Fruit fly (Drosophila melanogaster) whole organism, embryonic: ENCODE data around the gene Cad99C.

Source experiments
- B-H1 ChIP-seq: fragments of 200-800 bp; sonication (Bioruptor generic); IDR thresholded peaks from 3 replicates; pipeline ENCODE4 v1.3.6; 2022; ENCODE audit warnings: missing biosample characterization, missing genetic modification characterization
- Bgb ChIP-seq: fragments of 200-800 bp; sonication (Bioruptor generic); IDR thresholded peaks from 2 replicates; pipeline ENCODE4 v1.3.6; 2022; ENCODE audit warnings: missing biosample characterization, missing genetic modification characterization; ENCODE audit not compliant: partially characterized antibody
- CG10147 ChIP-seq: fragments of 200-800 bp; sonication (Bioruptor generic); optimal IDR thresholded peaks from 2 replicates; lab custom pipeline; 2019; ENCODE audit warnings: missing biosample characterization, mild to moderate bottlenecking, missing genetic modification characterization, moderate library complexity
- CG10321 ChIP-seq: fragments of 200-800 bp; sonication (Bioruptor generic); IDR thresholded peaks from 2 replicates; pipeline ENCODE4 v1.3.6; 2022; ENCODE audit warnings: missing biosample characterization, missing genetic modification characterization
- CG11085 ChIP-seq: fragments of 200-800 bp; sonication (Bioruptor generic); IDR thresholded peaks from 2 replicates; pipeline ENCODE4 v1.3.6; 2022; ENCODE audit warnings: missing biosample characterization, missing genetic modification characterization
- CG12659 ChIP-seq: fragments of 200-800 bp; sonication (Bioruptor generic); optimal IDR thresholded peaks from 3 replicates; lab custom pipeline; 2017; ENCODE audit warnings: mild to moderate bottlenecking, missing biosample characterization, missing genetic modification reagents, missing genetic modification characterization
- CG14050 ChIP-seq: fragments of 200-800 bp; sonication (Bioruptor generic); IDR thresholded peaks from 3 replicates; pipeline ENCODE4 v1.3.6; 2022; ENCODE audit warnings: missing biosample characterization, missing genetic modification characterization
- CG1603 ChIP-seq: fragments of 200-800 bp; sonication (Bioruptor generic); optimal IDR thresholded peaks from 2 replicates; lab custom pipeline; 2019; ENCODE audit warnings: missing biosample characterization, mild to moderate bottlenecking, missing genetic modification characterization, moderate library complexity
- CG16815 ChIP-seq: fragments of 200-800 bp; sonication (Bioruptor generic); optimal IDR thresholded peaks from 3 replicates; lab custom pipeline; 2017; ENCODE audit warnings: missing biosample characterization, mild to moderate bottlenecking, missing genetic modification characterization
- CG17385 ChIP-seq: fragments of 200-800 bp; sonication (Bioruptor generic); optimal IDR thresholded peaks from 3 replicates; lab custom pipeline; 2018; ENCODE audit warnings: missing biosample characterization, mild to moderate bottlenecking, missing genetic modification characterization
- CG2116 ChIP-seq: fragments of 200-800 bp; sonication (Bioruptor generic); optimal IDR thresholded peaks from 3 replicates; lab custom pipeline; 2018; ENCODE audit warnings: missing biosample characterization, mild to moderate bottlenecking, missing genetic modification characterization
- CG30403 ChIP-seq: fragments of 200-800 bp; sonication (Bioruptor generic); optimal IDR thresholded peaks from 3 replicates; lab custom pipeline; 2016; ENCODE audit warnings: missing biosample characterization, missing genetic modification characterization
- CG32772 ChIP-seq: fragments of 200-800 bp; sonication (Bioruptor generic); IDR thresholded peaks from 2 replicates; pipeline ENCODE4 v1.3.6; 2022; ENCODE audit warnings: missing biosample characterization, missing genetic modification characterization
- CG34224 ChIP-seq: fragments of 200-800 bp; sonication (Bioruptor generic); IDR thresholded peaks from 3 replicates; pipeline ENCODE4 v1.3.6; 2022; ENCODE audit warnings: missing biosample characterization, missing genetic modification characterization; ENCODE audit not compliant: partially characterized antibody
- CG42726 ChIP-seq: fragments of 200-800 bp; sonication (Bioruptor generic); IDR thresholded peaks from 2 replicates; pipeline ENCODE4 v1.3.6; 2022; ENCODE audit warnings: missing biosample characterization, missing genetic modification characterization; ENCODE audit not compliant: partially characterized antibody
- CG4282 ChIP-seq: fragments of 200-800 bp; sonication (Bioruptor generic); optimal IDR thresholded peaks from 2 replicates; lab custom pipeline; 2016; ENCODE audit warnings: missing biosample characterization, missing genetic modification characterization
- CG4424 ChIP-seq: fragments of 200-800 bp; sonication (Bioruptor generic); optimal IDR thresholded peaks from 3 replicates; lab custom pipeline; 2016; ENCODE audit warnings: missing biosample characterization, missing genetic modification characterization
- CG4854 ChIP-seq: fragments of 200-800 bp; sonication (Bioruptor generic); optimal IDR thresholded peaks from 2 replicates; lab custom pipeline; 2016; ENCODE audit warnings: missing biosample characterization, missing genetic modification characterization, inconsistent platforms
- CG7556 ChIP-seq: fragments of 200-800 bp; sonication (Bioruptor generic); optimal IDR thresholded peaks from 2 replicates; lab custom pipeline; 2017; ENCODE audit warnings: missing biosample characterization, mild to moderate bottlenecking, missing genetic modification characterization
- CG7745 ChIP-seq: fragments of 200-800 bp; sonication (Bioruptor generic); optimal IDR thresholded peaks from 2 replicates; lab custom pipeline; 2018; ENCODE audit warnings: missing biosample characterization, mild to moderate bottlenecking, missing genetic modification characterization, moderate library complexity
- CG8290 ChIP-seq, 3 experiments: fragments of 200-800 bp; sonication (Bioruptor generic); optimal IDR thresholded peaks; 2 replicates each; lab custom pipeline; 2016 to 2019; ENCODE audit warnings: missing biosample characterization in 3 of 3, missing genetic modification characterization in 3 of 3, mild to moderate bottlenecking in 2 of 3, moderate library complexity in 1 of 3
- CG9215 ChIP-seq: fragments of 200-800 bp; sonication (Bioruptor generic); IDR thresholded peaks from 2 replicates; pipeline ENCODE4 v1.3.6; 2022; ENCODE audit warnings: missing biosample characterization, missing genetic modification characterization
- CG9797 ChIP-seq: fragments of 200-800 bp; sonication (Bioruptor generic); optimal IDR thresholded peaks from 3 replicates; lab custom pipeline; 2018; ENCODE audit warnings: missing biosample characterization, mild to moderate bottlenecking, missing genetic modification characterization
- CHES-1-like ChIP-seq: fragments of 200-800 bp; sonication (Bioruptor generic); optimal IDR thresholded peaks from 2 replicates; lab custom pipeline; 2016; ENCODE audit warnings: missing biosample characterization, missing genetic modification characterization
- CoRest ChIP-seq: fragments of 200-800 bp; sonication (Bioruptor generic); optimal IDR thresholded peaks from 3 replicates; lab custom pipeline; 2018; ENCODE audit warnings: missing biosample characterization, mild to moderate bottlenecking, missing genetic modification characterization, moderate library complexity
- Dip3 ChIP-seq: fragments of 200-800 bp; sonication (Bioruptor generic); optimal IDR thresholded peaks from 3 replicates; lab custom pipeline; 2016; ENCODE audit warnings: missing biosample characterization, missing genetic modification characterization
- Dref ChIP-seq: fragments of 200-800 bp; sonication (Bioruptor generic); IDR thresholded peaks from 2 replicates; pipeline ENCODE4 v1.3.6; 2022; ENCODE audit warnings: missing biosample characterization, missing genetic modification characterization
- Ets97D ChIP-seq: fragments of 200-800 bp; sonication (Bioruptor generic); optimal IDR thresholded peaks from 3 replicates; lab custom pipeline; 2016; ENCODE audit warnings: missing biosample characterization, missing genetic modification characterization
- Fer2 ChIP-seq: fragments of 200-800 bp; sonication (Bioruptor generic); optimal IDR thresholded peaks from 2 replicates; lab custom pipeline; 2018; ENCODE audit warnings: missing biosample characterization, mild to moderate bottlenecking, missing genetic modification characterization, moderate library complexity
- HLH4C ChIP-seq: fragments of 200-800 bp; sonication (Bioruptor generic); IDR thresholded peaks from 3 replicates; pipeline ENCODE4 v1.3.6; 2022; ENCODE audit warnings: missing biosample characterization, missing genetic modification characterization; ENCODE audit not compliant: partially characterized antibody
- Opbp ChIP-seq: fragments of 200-800 bp; sonication (Bioruptor generic); IDR thresholded peaks from 3 replicates; pipeline ENCODE4 v1.3.6; 2022; ENCODE audit warnings: missing biosample characterization, missing genetic modification characterization; ENCODE audit not compliant: partially characterized antibody
- Scr ChIP-seq: fragments of 200-800 bp; sonication (Bioruptor generic); IDR thresholded peaks from 2 replicates; pipeline ENCODE4 v1.3.6; 2022; ENCODE audit warnings: missing biosample characterization, missing genetic modification characterization; ENCODE audit not compliant: partially characterized antibody
- Side ChIP-seq: fragments of 200-800 bp; sonication (Bioruptor generic); optimal IDR thresholded peaks from 2 replicates; lab custom pipeline; 2016; ENCODE audit warnings: missing biosample characterization, missing genetic modification characterization
- Sry-δ ChIP-seq: fragments of 200-800 bp; sonication (Bioruptor generic); optimal IDR thresholded peaks from 2 replicates; lab custom pipeline; 2016; ENCODE audit warnings: missing biosample characterization, missing genetic modification characterization
- Taf1 ChIP-seq: fragments of 200-800 bp; sonication (Bioruptor generic); IDR thresholded peaks from 2 replicates; pipeline ENCODE4 v1.3.6; 2022; ENCODE audit warnings: missing biosample characterization, missing genetic modification characterization
- YL-1 ChIP-seq: fragments of 200-800 bp; sonication (Bioruptor generic); optimal IDR thresholded peaks from 3 replicates; lab custom pipeline; 2017; ENCODE audit warnings: missing biosample characterization, mild to moderate bottlenecking, missing genetic modification characterization
- amos ChIP-seq: fragments of 200-800 bp; sonication (Bioruptor generic); IDR thresholded peaks from 2 replicates; pipeline ENCODE4 v1.3.6; 2022; ENCODE audit warnings: missing biosample characterization, missing genetic modification characterization; ENCODE audit not compliant: partially characterized antibody
- crp ChIP-seq, 2 experiments: fragments of 200-800 bp; sonication (Bioruptor generic); optimal IDR thresholded peaks; 2 replicates in 1 of 2; 3 replicates in 1 of 2; lab custom pipeline; 2017; ENCODE audit warnings: missing biosample characterization in 2 of 2, missing genetic modification characterization in 2 of 2, mild to moderate bottlenecking in 1 of 2, moderate library complexity in 1 of 2
- exex ChIP-seq: fragments of 200-800 bp; sonication (Bioruptor generic); optimal IDR thresholded peaks from 4 replicates; lab custom pipeline; 2018; ENCODE audit warnings: missing biosample characterization, mild to moderate bottlenecking, missing genetic modification characterization, moderate library complexity
- eyg ChIP-seq: fragments of 200-800 bp; sonication (Bioruptor generic); optimal IDR thresholded peaks from 3 replicates; lab custom pipeline; 2016; ENCODE audit warnings: missing biosample characterization, missing genetic modification characterization
- her ChIP-seq: fragments of 200-800 bp; sonication (Bioruptor generic); optimal IDR thresholded peaks from 2 replicates; lab custom pipeline; 2016; ENCODE audit warnings: missing biosample characterization, missing genetic modification characterization
- lilli ChIP-seq: fragments of 200-800 bp; sonication (Bioruptor generic); optimal IDR thresholded peaks from 3 replicates; lab custom pipeline; 2016; ENCODE audit warnings: missing biosample characterization, missing genetic modification characterization
- mam ChIP-seq: fragments of 200-800 bp; sonication (Bioruptor generic); optimal IDR thresholded peaks from 3 replicates; lab custom pipeline; 2016; ENCODE audit warnings: missing biosample characterization, missing genetic modification characterization
- phol ChIP-seq: fragments of 200-800 bp; sonication (Bioruptor generic); optimal IDR thresholded peaks from 3 replicates; lab custom pipeline; 2018; ENCODE audit warnings: missing biosample characterization, mild to moderate bottlenecking, missing genetic modification characterization, moderate library complexity
- pzg ChIP-seq: fragments of 200-800 bp; sonication (Bioruptor generic); optimal IDR thresholded peaks from 3 replicates; lab custom pipeline; 2018; ENCODE audit warnings: missing biosample characterization, mild to moderate bottlenecking, missing genetic modification characterization, moderate library complexity
- ro ChIP-seq: fragments of 200-800 bp; sonication (Bioruptor generic); IDR thresholded peaks from 2 replicates; pipeline ENCODE4 v1.3.6; 2022; ENCODE audit warnings: missing biosample characterization, missing genetic modification characterization
- seq ChIP-seq: fragments of 200-800 bp; sonication (Bioruptor generic); IDR thresholded peaks from 2 replicates; pipeline ENCODE4 v1.3.6; 2022; ENCODE audit warnings: missing biosample characterization, missing genetic modification characterization
- slp2 ChIP-seq: fragments of 200-800 bp; sonication (Bioruptor generic); optimal IDR thresholded peaks from 2 replicates; lab custom pipeline; 2016; ENCODE audit warnings: missing biosample characterization, missing genetic modification characterization
- trh ChIP-seq: fragments of 200-800 bp; sonication (Bioruptor generic); optimal IDR thresholded peaks from 2 replicates; lab custom pipeline; 2016; ENCODE audit warnings: missing biosample characterization, missing genetic modification characterization

Cad99C gene

dm6 chr3R:29806682-29807393 is 34.6 kb upstream of the Cad99C start, which contains the start of the genes ca and ncd (continued):
- TF ChIP-seq Opbp (GFP tag; lab: Robert Waterston, UW) (peak; percentile 62), B-H1 (GFP tag; lab: Robert Waterston, UW) (no peak), Scr (peak; percentile 72), Ets97D (peak; percentile 46), CG4424 (GFP tag; lab: Kevin White, UChicago) (no peak), CG32772 (no peak), Fer2 (no peak), CG16815 (GFP tag; lab: Kevin White, UChicago) (no peak), CG10321 (GFP tag; lab: Robert Waterston, UW) (no peak), CG10147 (GFP tag; lab: Kevin White, UChicago) (no peak), amos (GFP tag; lab: Robert Waterston, UW) (peak; percentile 80), CG7745 (tag; lab: Kevin White, UChicago) (no peak), CG9797 (GFP tag; lab: Kevin White, UChicago) (peak; percentile 72), CG4282 (no peak), CG11085 (GFP tag; lab: Robert Waterston, UW) (no peak), CG2116 (GFP tag; lab: Kevin White, UChicago) (peak; percentile 99), pzg (peak; percentile 68), Side (peak; percentile 3), exex (tag; lab: Kevin White, UChicago) (no peak), CG42726 (GFP tag; lab: Robert Waterston, UW) (peak; percentile 57; the same call in 1 of the 2 replicates), trh (no peak), seq (no peak), ro (GFP tag; lab: Robert Waterston, UW) (no peak), YL-1 (GFP tag; lab: Kevin White, UChicago) (peak; percentile 92), CG30403 (no peak), CG14050 (GFP tag; lab: Robert Waterston, UW) (no peak), CG9215 (peak; percentile 80), Dip3 (peak; percentile 6), crp (GFP tag; optimal IDR thresholded peaks at IDR 0.05; lab: Kevin White, UChicago) (peak; percentile 41 to 88), CG1603 (tag; lab: Kevin White, UChicago) (no peak), CG12659 (peak; percentile 21), CG4854 (GFP tag; lab: Kevin White, UChicago) (no peak), eyg (GFP tag; lab: Kevin White, UChicago) (no peak), mam (GFP tag; lab: Kevin White, UChicago) (peak; percentile 14), CG7556 (no peak), phol (peak; percentile 15), CHES-1-like (GFP tag; lab: Kevin White, UChicago) (peak; percentile 49), HLH4C (GFP tag; lab: Robert Waterston, UW) (peak; percentile 30; the same call in 2 of the 3 replicates), CG8290 (GFP tag; optimal IDR thresholded peaks at IDR 0.05; lab: Kevin White, UChicago) (no peak), CG8290 (tag; optimal IDR thresholded peaks at IDR 0.05; lab: Kevin White, UChicago) (no peak), Taf1 (no peak), CG17385 (GFP tag; lab: Kevin White, UChicago) (no peak), slp2 (no peak), lilli (GFP tag; lab: Kevin White, UChicago) (no peak), Sry-δ (GFP tag; lab: Kevin White, UChicago) (peak; percentile 87), Dref (GFP tag; lab: Robert Waterston, UW) (peak; percentile 49), CoRest (peak; percentile 20), CG34224 (GFP tag; lab: Robert Waterston, UW) (peak; percentile 58), Bgb (GFP tag; lab: Robert Waterston, UW) (peak; percentile 77), her (no peak)
